Worm (Caenorhabditis elegans) whole organism, late embryonic: ENCODE measurements around the gene spp-27.

Experiments used
- K02D7.2 ChIP-seq: sonication (generic microtip); optimal IDR thresholded peaks from 2 replicates; lab custom pipeline; 2017; ENCODE audit warnings: mild to moderate bottlenecking, missing genetic modification characterization, missing compliant biosample characterization
- T23F11.4 ChIP-seq: fragments of 200-800 bp; sonication (Bioruptor generic); optimal IDR thresholded peaks from 2 replicates; lab custom pipeline; 2018; ENCODE audit warnings: mild to moderate bottlenecking, missing genetic modification characterization, missing compliant biosample characterization
- ceh-18 ChIP-seq: sonication (generic microtip); optimal IDR thresholded peaks from 2 replicates; lab custom pipeline; 2016; ENCODE audit warnings: missing genetic modification characterization, missing compliant biosample characterization
- ceh-22 ChIP-seq: sonication (generic microtip); optimal IDR thresholded peaks from 2 replicates; lab custom pipeline; 2017; ENCODE audit warnings: missing biosample characterization, missing genetic modification characterization
- dmd-4 ChIP-seq: sonication (generic microtip); optimal IDR thresholded peaks from 2 replicates; lab custom pipeline; 2016; ENCODE audit warnings: borderline replicate concordance, missing genetic modification characterization, missing compliant biosample characterization
- elt-2 ChIP-seq: sonication (generic microtip); optimal IDR thresholded peaks from 2 replicates; lab custom pipeline; 2016; ENCODE audit warnings: missing genetic modification reagents, missing genetic modification characterization, missing compliant biosample characterization
- nhr-11 ChIP-seq: fragments of 150-350 bp; optimal IDR thresholded peaks from 2 replicates; lab custom pipeline; 2014; ENCODE audit warnings: missing biosample characterization, missing genetic modification characterization
- pha-4 ChIP-seq: fragments of 150-350 bp; optimal IDR thresholded peaks from 2 replicates; lab custom pipeline; 2018; ENCODE audit warnings: missing biosample characterization, missing genetic modification reagents, missing genetic modification characterization
- ref-2 ChIP-seq: sonication (generic microtip); optimal IDR thresholded peaks from 2 replicates; lab custom pipeline; 2016; ENCODE audit warnings: missing genetic modification characterization, missing compliant biosample characterization
- tbx-2 ChIP-seq: sonication (generic microtip); optimal IDR thresholded peaks from 2 replicates; lab custom pipeline; 2016; ENCODE audit warnings: missing genetic modification characterization, missing compliant biosample characterization

DNA sequence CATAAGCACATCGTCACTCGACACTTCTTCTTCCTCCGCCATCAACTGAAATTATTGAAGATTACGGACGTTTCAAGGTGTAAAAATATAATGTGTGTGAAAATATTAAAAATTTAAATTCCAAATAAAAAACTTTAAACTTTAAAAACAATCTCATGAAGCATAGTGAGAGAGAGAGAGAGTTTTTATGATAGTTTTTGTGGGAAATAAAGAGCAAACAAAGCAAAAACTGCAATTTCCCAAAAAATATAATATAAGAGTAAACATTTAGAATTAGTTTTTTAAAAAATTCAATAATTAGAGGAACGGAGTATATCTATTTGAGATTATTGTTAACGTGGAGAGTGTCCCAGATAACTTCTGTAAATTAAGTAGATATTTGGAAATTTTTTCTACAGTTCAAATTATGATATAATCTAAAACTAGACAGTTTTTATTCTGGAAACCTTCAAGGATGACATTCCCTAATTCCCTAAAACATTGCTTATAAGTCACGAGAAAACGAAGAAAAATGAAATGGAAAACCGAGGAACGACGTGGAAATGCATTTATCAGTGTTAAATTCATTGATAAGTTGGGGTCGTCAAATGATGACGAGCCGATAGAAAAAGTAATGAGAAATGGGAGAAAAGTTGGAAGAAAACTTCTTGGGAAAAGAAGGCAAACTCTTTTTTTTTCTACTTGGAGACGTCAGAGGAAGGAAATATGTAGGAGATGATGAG is 10.3 kb downstream of the spp-27 start, which contains the start of gene dre-1:
- no peak for TF ChIP-seq pha-4 (tag; lab: Kevin White, UChicago)
- no peak for TF ChIP-seq ref-2 (tag; lab: Kevin White, UChicago)
- no peak for TF ChIP-seq dmd-4 (tag; lab: Kevin White, UChicago)
- no peak for TF ChIP-seq tbx-2 (tag; lab: Kevin White, UChicago)
- no peak for TF ChIP-seq K02D7.2 (tag; lab: Kevin White, UChicago)
- TF ChIP-seq elt-2, result no peak
- no peak for TF ChIP-seq T23F11.4 (GFP tag; lab: Kevin White, UChicago)
- no peak for TF ChIP-seq ceh-18
- no peak for TF ChIP-seq nhr-11 (tag; lab: Kevin White, UChicago)
- TF ChIP-seq ceh-22, result no peak
